Worm (Caenorhabditis elegans): ENCODE results near the gene cdkl-1.

ce11 chrV:11074448-11074847 lies 24.3 kb upstream of the cdkl-1 start, which contains the start of gene act-3:
- TF ChIP-seq pqm-1 (tag; optimal IDR thresholded peaks at IDR 0.05): no peak
- TF ChIP-seq R02D3.7 (tag; optimal IDR thresholded peaks at IDR 0.05): no peak
